Fruit fly (Drosophila melanogaster): ENCODE data around the gene CG5787.

Gene CG5787

dm6 chr2L:12704418-12704920 lies 8.3 kb downstream of the CG5787 start, which contains the start of the genes CG5776 and spict (continued):
- TF ChIP-seq Eip74EF (GFP tag; optimal IDR thresholded peaks at IDR 0.05) (peak in 1 of 2 experiments; percentile 38), CG34376 (GFP tag; optimal IDR thresholded peaks at IDR 0.05) (no peak), pita (GFP tag; optimal IDR thresholded peaks at IDR 0.05) (no peak), CG11560 (tag; IDR thresholded peaks at IDR 0.05) (peak; percentile 76; the same call in 2 of the 3 replicates), dysf (GFP tag; IDR thresholded peaks at IDR 0.05) (peak; percentile 88), CG9727 (GFP tag; optimal IDR thresholded peaks at IDR 0.05) (peak; percentile 72), slbo (GFP tag; IDR thresholded peaks at IDR 0.05) (peak; percentile 92), CG14965 (GFP tag; optimal IDR thresholded peaks at IDR 0.05; ENCODE audit: borderline replicate concordance) (no peak), peb (GFP tag; IDR thresholded peaks at IDR 0.05) (peak; percentile 44; the same call in 1 of the 2 replicates), CG5953 (GFP tag; IDR thresholded peaks at IDR 0.05) (peak; percentile 21; the same call in 1 of the 2 replicates), sisA (GFP tag; IDR thresholded peaks at IDR 0.05) (peak; percentile 30; the same call in 1 of the 2 replicates), CG8944 (GFP tag; optimal IDR thresholded peaks at IDR 0.05) (peak; percentile 46), ap (GFP tag; IDR thresholded peaks at IDR 0.05) (peak; percentile 56; the same call in 1 of the 2 replicates), Lpt (GFP tag; optimal IDR thresholded peaks at IDR 0.05) (no peak), CG34422 (GFP tag; IDR thresholded peaks at IDR 0.05) (peak; percentile 91), Adf1 (GFP tag; IDR thresholded peaks at IDR 0.05) (peak; percentile 65), Bteb2 (GFP tag; optimal IDR thresholded peaks at IDR 0.05) (no peak), crc (GFP tag; optimal IDR thresholded peaks at IDR 0.05) (no peak), wor (GFP tag; IDR thresholded peaks at IDR 0.05) (peak; percentile 73), slp2 (GFP tag; optimal IDR thresholded peaks at IDR 0.05) (peak; percentile 18), CG7745 (tag; optimal IDR thresholded peaks at IDR 0.05) (no peak), Aef1 (GFP tag; IDR thresholded peaks at IDR 0.05) (peak; percentile 83), CG17612 (GFP tag; IDR thresholded peaks at IDR 0.05) (no peak), cad (GFP tag; optimal IDR thresholded peaks at IDR 0.05) (no peak), CG18011 (GFP tag; optimal IDR thresholded peaks at IDR 0.05) (peak; percentile 77), Opbp (GFP tag; IDR thresholded peaks at IDR 0.05; ENCODE audit: partially characterized antibody) (no peak), Ssrp (tag; optimal IDR thresholded peaks at IDR 0.05) (peak; percentile 78), CG4424 (GFP tag; optimal IDR thresholded peaks at IDR 0.05) (peak; percentile 47), amos (GFP tag; IDR thresholded peaks at IDR 0.05; ENCODE audit: partially characterized antibody) (peak; percentile 34; the same call in 1 of the 2 replicates), kni (GFP tag; optimal IDR thresholded peaks at IDR 0.05) (peak; percentile 18), CG33557 (GFP tag; optimal IDR thresholded peaks at IDR 0.05) (peak; percentile 60), CG7271 (tag; optimal IDR thresholded peaks at IDR 0.05) (peak; percentile 47), Mrtf (GFP tag; IDR thresholded peaks at IDR 0.05) (peak; percentile 74; the same call in 2 of the 3 replicates), hkb (optimal IDR thresholded peaks at IDR 0.05) (peak; percentile 62), hkb (GFP tag; IDR thresholded peaks at IDR 0.05) (peak; percentile 69), eve (GFP tag; optimal IDR thresholded peaks at IDR 0.05) (no peak), Myb (GFP tag; optimal IDR thresholded peaks at IDR 0.05) (peak; percentile 22), Dip2 (GFP tag; IDR thresholded peaks at IDR 0.05) (no peak), Hr78 (GFP tag; optimal IDR thresholded peaks at IDR 0.05) (no peak), usp (GFP tag; optimal IDR thresholded peaks at IDR 0.05) (no peak), maf-S (GFP tag; optimal IDR thresholded peaks at IDR 0.05) (peak; percentile 22), bbx (GFP tag; IDR thresholded peaks at IDR 0.05; ENCODE audit: partially characterized antibody) (peak; percentile 35; the same call in 1 of the 2 replicates), grn (GFP tag; optimal IDR thresholded peaks at IDR 0.05) (peak; percentile 26), CG13123 (GFP tag; optimal IDR thresholded peaks at IDR 0.05) (no peak), bsh (GFP tag; optimal IDR thresholded peaks at IDR 0.05) (peak in 1 of 2 experiments; percentile 80), Dad (GFP tag; optimal IDR thresholded peaks at IDR 0.05) (no peak), CG6175 (GFP tag; IDR thresholded peaks at IDR 0.05) (no peak), Lim3 (GFP tag; IDR thresholded peaks at IDR 0.05) (no peak), PHDP (tag; optimal IDR thresholded peaks at IDR 0.05) (peak; percentile 83)

All from whole organism, embryonic.